Fruit fly (Drosophila melanogaster) whole organism, prepupa: ENCODE measurements around the gene niki.

Experiments
- CG10631 ChIP-seq: fragments of 200-800 bp; sonication (Bioruptor generic); optimal IDR thresholded peaks from 2 replicates; lab custom pipeline; 2016; ENCODE audit warnings: missing biosample characterization, missing genetic modification characterization
- CG10669 ChIP-seq: fragments of 200-800 bp; sonication (Bioruptor generic); optimal IDR thresholded peaks from 3 replicates; lab custom pipeline; 2018; ENCODE audit warnings: missing biosample characterization, mild to moderate bottlenecking, missing genetic modification characterization, moderate library complexity
- CG11294 ChIP-seq: fragments of 200-800 bp; sonication (Bioruptor generic); IDR thresholded peaks from 2 replicates; pipeline ENCODE4 v1.3.6; 2022; ENCODE audit warnings: missing biosample characterization, missing genetic modification characterization
- CG11762 ChIP-seq: fragments of 200-800 bp; sonication (Bioruptor generic); optimal IDR thresholded peaks from 3 replicates; lab custom pipeline; 2016; ENCODE audit warnings: missing biosample characterization, missing genetic modification characterization; ENCODE audit not compliant: insufficient read depth
- CG11902 ChIP-seq: fragments of 200-800 bp; sonication (Bioruptor generic); optimal IDR thresholded peaks from 3 replicates; lab custom pipeline; 2016; ENCODE audit warnings: missing biosample characterization, missing genetic modification characterization
- CG1621 ChIP-seq: fragments of 200-800 bp; sonication (Bioruptor generic); optimal IDR thresholded peaks from 3 replicates; lab custom pipeline; 2018; ENCODE audit warnings: missing biosample characterization, mild to moderate bottlenecking, missing genetic modification characterization
- CG16779 ChIP-seq: fragments of 200-800 bp; sonication (Bioruptor generic); optimal IDR thresholded peaks from 3 replicates; lab custom pipeline; 2017; ENCODE audit warnings: missing biosample characterization, mild to moderate bottlenecking, missing genetic modification characterization
- CG31627 ChIP-seq: fragments of 200-800 bp; sonication (Bioruptor generic); optimal IDR thresholded peaks from 3 replicates; lab custom pipeline; 2016; ENCODE audit warnings: missing biosample characterization, missing genetic modification characterization
- CG34406 ChIP-seq: fragments of 200-800 bp; sonication (Bioruptor generic); optimal IDR thresholded peaks from 3 replicates; lab custom pipeline; 2016; ENCODE audit warnings: missing biosample characterization, missing genetic modification characterization
- CG3919 ChIP-seq: fragments of 200-800 bp; sonication (Bioruptor generic); optimal IDR thresholded peaks from 3 replicates; lab custom pipeline; 2016; ENCODE audit warnings: missing biosample characterization, missing genetic modification characterization
- CG4318 ChIP-seq: fragments of 200-800 bp; sonication (Bioruptor generic); optimal IDR thresholded peaks from 3 replicates; lab custom pipeline; 2017; ENCODE audit warnings: missing biosample characterization, mild to moderate bottlenecking, missing genetic modification characterization
- CG6163 ChIP-seq: fragments of 200-800 bp; sonication (Bioruptor generic); IDR thresholded peaks from 3 replicates; pipeline ENCODE4 v1.3.6; 2022; ENCODE audit warnings: missing biosample characterization, missing genetic modification characterization
- CG6792 ChIP-seq: fragments of 200-800 bp; sonication (Bioruptor generic); optimal IDR thresholded peaks from 3 replicates; lab custom pipeline; 2016; ENCODE audit warnings: missing biosample characterization, missing genetic modification characterization
- CG6854 ChIP-seq: fragments of 200-800 bp; sonication (Bioruptor generic); optimal IDR thresholded peaks from 2 replicates; lab custom pipeline; 2017; ENCODE audit warnings: missing biosample characterization, mild to moderate bottlenecking, missing genetic modification characterization
- CG7368 ChIP-seq: fragments of 200-800 bp; sonication (Bioruptor generic); optimal IDR thresholded peaks from 3 replicates; lab custom pipeline; 2016; ENCODE audit warnings: missing biosample characterization, missing genetic modification characterization
- CG8119 ChIP-seq: fragments of 200-800 bp; sonication (Bioruptor generic); IDR thresholded peaks from 3 replicates; pipeline ENCODE4 v1.3.6; 2022; ENCODE audit warnings: missing biosample characterization, missing genetic modification characterization
- Eip78C ChIP-seq: fragments of 200-800 bp; sonication (Bioruptor generic); peaks from one replicate; lab custom pipeline; 2016; ENCODE audit warnings: missing biosample characterization, missing genetic modification characterization
- Ets96B ChIP-seq: fragments of 200-800 bp; optimal IDR thresholded peaks from 2 replicates; lab custom pipeline; 2019; ENCODE audit warnings: missing biosample characterization, mild to moderate bottlenecking, missing genetic modification characterization, moderate library complexity
- Hr38 ChIP-seq: sonication (Bioruptor generic); optimal IDR thresholded peaks from 2 replicates; lab custom pipeline; 2016; ENCODE audit warnings: missing biosample characterization, missing genetic modification characterization
- Hr4 ChIP-seq: fragments of 200-800 bp; sonication (Bioruptor generic); optimal IDR thresholded peaks from 3 replicates; lab custom pipeline; 2016; ENCODE audit warnings: missing biosample characterization, missing genetic modification characterization
- Lpt ChIP-seq: fragments of 200-800 bp; sonication (Bioruptor generic); optimal IDR thresholded peaks from 3 replicates; lab custom pipeline; 2016; ENCODE audit warnings: missing biosample characterization, missing genetic modification characterization
- OdsH ChIP-seq: fragments of 200-800 bp; sonication (Bioruptor generic); optimal IDR thresholded peaks from 3 replicates; lab custom pipeline; 2016; ENCODE audit warnings: missing biosample characterization, missing genetic modification characterization
- Smox ChIP-seq: fragments of 200-800 bp; sonication (Bioruptor generic); optimal IDR thresholded peaks from 3 replicates; lab custom pipeline; 2016; ENCODE audit warnings: missing biosample characterization, missing genetic modification characterization
- Sox102F ChIP-seq: fragments of 200-800 bp; sonication (Bioruptor generic); optimal IDR thresholded peaks from 2 replicates; lab custom pipeline; 2016; ENCODE audit warnings: missing biosample characterization, mild to moderate bottlenecking, missing genetic modification characterization
- Sox14 ChIP-seq: fragments of 200-800 bp; sonication (Bioruptor generic); optimal IDR thresholded peaks from 3 replicates; lab custom pipeline; 2016; ENCODE audit warnings: missing biosample characterization, missing genetic modification characterization
- Sox15 ChIP-seq: fragments of 200-800 bp; sonication (Bioruptor generic); optimal IDR thresholded peaks from 3 replicates; lab custom pipeline; 2016; ENCODE audit warnings: missing biosample characterization, missing genetic modification characterization
- achi ChIP-seq: fragments of 200-800 bp; sonication (Bioruptor generic); optimal IDR thresholded peaks from 3 replicates; lab custom pipeline; 2016; ENCODE audit warnings: missing biosample characterization, missing genetic modification characterization
- cyc ChIP-seq: fragments of 200-800 bp; sonication (Bioruptor generic); optimal IDR thresholded peaks from 3 replicates; lab custom pipeline; 2016; ENCODE audit warnings: missing biosample characterization, missing genetic modification characterization
- eg ChIP-seq: fragments of 200-800 bp; sonication (Bioruptor generic); IDR thresholded peaks from 3 replicates; pipeline ENCODE4 v1.3.6; 2022; ENCODE audit warnings: missing biosample characterization, missing genetic modification characterization
- fd85E ChIP-seq: fragments of 200-800 bp; sonication (Bioruptor generic); optimal IDR thresholded peaks from 3 replicates; lab custom pipeline; 2016; ENCODE audit warnings: missing biosample characterization, missing genetic modification characterization
- fkh ChIP-seq: fragments of 200-800 bp; sonication (Bioruptor generic); optimal IDR thresholded peaks from 3 replicates; lab custom pipeline; 2017; ENCODE audit warnings: missing biosample characterization, mild to moderate bottlenecking, missing genetic modification characterization, moderate library complexity
- lz ChIP-seq: fragments of 200-800 bp; sonication (Bioruptor generic); optimal IDR thresholded peaks from 3 replicates; lab custom pipeline; 2016; ENCODE audit warnings: missing biosample characterization, missing genetic modification characterization
- net ChIP-seq: fragments of 200-800 bp; sonication (Bioruptor generic); optimal IDR thresholded peaks from 3 replicates; lab custom pipeline; 2016; ENCODE audit warnings: missing biosample characterization, missing genetic modification characterization
- pdm3 ChIP-seq: fragments of 200-800 bp; sonication (Bioruptor generic); optimal IDR thresholded peaks from 3 replicates; lab custom pipeline; 2016; ENCODE audit warnings: missing biosample characterization, missing genetic modification characterization
- spab ChIP-seq: fragments of 200-800 bp; sonication (Bioruptor generic); optimal IDR thresholded peaks from 2 replicates; lab custom pipeline; 2017; ENCODE audit warnings: missing biosample characterization, mild to moderate bottlenecking, missing genetic modification characterization, missing genetic modification reagents
- ss ChIP-seq, 2 experiments: fragments of 200-800 bp; sonication (Bioruptor generic); optimal IDR thresholded peaks; 2 replicates in 1 of 2; 3 replicates in 1 of 2; lab custom pipeline; 2017 to 2018; ENCODE audit warnings: mild to moderate bottlenecking in 2 of 2, missing biosample characterization in 2 of 2, missing genetic modification characterization in 2 of 2, moderate library complexity in 1 of 2
- svp ChIP-seq: fragments of 200-800 bp; sonication (Bioruptor generic); peaks from one replicate; lab custom pipeline; 2016; ENCODE audit warnings: missing biosample characterization, missing genetic modification characterization
- vri ChIP-seq: fragments of 200-800 bp; sonication (Bioruptor generic); optimal IDR thresholded peaks from 3 replicates; lab custom pipeline; 2016; ENCODE audit warnings: missing biosample characterization, mild to moderate bottlenecking, missing genetic modification characterization

Gene niki

DNA sequence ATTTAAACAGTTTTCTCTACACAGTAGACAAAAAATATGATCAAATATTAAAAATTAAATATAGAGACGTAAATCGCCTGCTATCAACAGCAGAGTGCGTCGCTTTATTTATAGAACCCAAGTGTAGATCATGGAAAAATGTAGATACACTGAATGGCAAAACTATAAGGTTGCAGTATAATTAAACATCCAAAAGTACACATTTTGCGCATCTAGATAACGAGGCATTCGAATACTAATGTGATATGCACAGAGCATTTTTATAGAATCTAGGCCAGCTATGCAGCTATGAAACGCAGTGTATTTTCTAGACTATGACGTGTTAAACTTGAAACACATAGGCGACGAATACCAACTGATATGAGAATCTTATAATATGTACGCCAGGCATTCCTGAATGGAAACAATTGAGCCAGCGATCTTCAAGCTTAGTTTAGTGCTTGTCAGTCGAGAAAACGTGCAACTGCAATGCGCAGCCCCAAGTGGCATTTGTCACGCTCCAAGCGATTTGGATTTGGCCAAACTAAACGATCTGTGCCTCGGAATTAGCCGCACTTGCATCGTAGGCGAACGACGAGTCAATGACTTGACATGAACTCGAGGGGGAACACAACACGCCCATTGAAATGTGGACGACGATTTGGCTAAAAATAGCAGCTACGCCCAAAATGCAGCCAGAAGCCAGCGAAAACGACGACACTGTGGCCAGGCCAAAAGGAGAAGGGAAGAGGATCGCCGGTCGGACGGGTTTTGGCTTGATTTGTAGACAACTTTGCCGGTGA is 14.4 kb downstream of the niki start (continued):
- TF ChIP-seq lz (GFP tag; lab: Kevin White, UChicago) (peak; percentile 87), CG11294 (GFP tag; lab: Robert Waterston, UW) (peak; percentile 94), Hr38 (peak; percentile 30), Ets96B (tag; lab: Kevin White, UChicago) (peak; percentile 99), CG6792 (GFP tag; lab: Kevin White, UChicago) (peak; percentile 86), Sox14 (GFP tag; lab: Kevin White, UChicago) (peak; percentile 94), Smox (GFP tag; lab: Kevin White, UChicago) (no peak), CG1621 (tag; lab: Kevin White, UChicago) (peak; percentile 92), achi (GFP tag; lab: Kevin White, UChicago) (peak; percentile 87), CG31627 (GFP tag; lab: Kevin White, UChicago) (peak; percentile 86), pdm3 (GFP tag; lab: Kevin White, UChicago) (peak; percentile 90), CG8119 (GFP tag; lab: Robert Waterston, UW) (peak; percentile 92), spab (peak; percentile 81), CG6854 (GFP tag; lab: Kevin White, UChicago) (no peak), Eip78C (peak; percentile 97), Hr4 (GFP tag; lab: Kevin White, UChicago) (peak; percentile 93), CG10631 (GFP tag; lab: Kevin White, UChicago) (peak; percentile 92), CG34406 (GFP tag; lab: Kevin White, UChicago) (peak; percentile 82), CG3919 (peak; percentile 91), cyc (GFP tag; lab: Kevin White, UChicago) (no peak), CG6163 (GFP tag; lab: Robert Waterston, UW) (peak; percentile 96), Sox102F (GFP tag; lab: Kevin White, UChicago) (no peak), fd85E (GFP tag; lab: Kevin White, UChicago) (peak; percentile 52), CG4318 (GFP tag; lab: Kevin White, UChicago) (no peak), CG7368 (GFP tag; lab: Kevin White, UChicago) (peak; percentile 81), Lpt (GFP tag; lab: Kevin White, UChicago) (peak; percentile 67), svp (GFP tag; lab: Kevin White, UChicago) (no peak), eg (peak; percentile 98), CG11902 (GFP tag; lab: Kevin White, UChicago) (peak; percentile 53), net (GFP tag; lab: Kevin White, UChicago) (peak; percentile 89), CG16779 (peak; percentile 87), CG10669 (no peak), fkh (GFP tag; lab: Kevin White, UChicago) (peak; percentile 80), Sox15 (GFP tag; lab: Kevin White, UChicago) (peak; percentile 73), CG11762 (peak; percentile 84), ss (GFP tag; optimal IDR thresholded peaks at IDR 0.05; lab: Kevin White, UChicago) (peak in 1 of 2 experiments; percentile 67)

- no peak for TF ChIP-seq Sox15 (GFP tag; lab: Kevin White, UChicago)
- peak; percentile 87 for TF ChIP-seq fkh (GFP tag; lab: Kevin White, UChicago)
- TF ChIP-seq vri = peak; percentile 65
Observed at dm6 chr3R:24809576-24810279, 15.7 kb downstream of the niki start.

- TF ChIP-seq CG6792 (GFP tag; lab: Kevin White, UChicago) = no peak
- no peak for TF ChIP-seq CG31627 (GFP tag; lab: Kevin White, UChicago)
- no peak for TF ChIP-seq OdsH
- TF ChIP-seq pdm3 (GFP tag; lab: Kevin White, UChicago) = no peak
Observed at dm6 chr3R:24807321-24807720, 18.1 kb downstream of the niki start, which contains the start of gene CG6980. Gene CG6980 (plus strand): TSS chr3R:24807621.
